Worm (Caenorhabditis elegans): ENCODE data around the gene B0281.4.

DNA sequence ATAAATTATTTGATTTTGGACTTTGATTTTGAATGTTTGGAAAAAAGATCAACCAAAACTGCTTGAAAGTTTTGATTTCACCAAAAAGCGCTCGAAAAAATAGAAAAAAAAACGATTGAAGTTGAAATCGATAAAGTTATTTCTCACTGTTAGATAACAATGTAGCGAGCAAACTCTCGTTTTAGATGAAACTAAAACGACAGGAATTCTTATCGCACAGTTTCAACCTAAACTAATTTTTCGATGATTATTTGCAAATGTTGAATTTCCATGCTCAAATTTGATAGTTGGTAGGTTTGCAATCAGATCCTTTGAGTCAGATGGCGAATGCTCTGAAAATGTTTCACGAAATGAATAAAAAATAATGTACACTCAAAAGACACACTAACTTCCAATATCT, 6.1 kb downstream of the B0281.4 start:
- no peak for TF ChIP-seq pha-4 (tag; optimal IDR thresholded peaks at IDR 0.05)
- TF ChIP-seq lin-13 (tag; optimal IDR thresholded peaks at IDR 0.05): no peak
- TF ChIP-seq nhr-2 (tag; optimal IDR thresholded peaks at IDR 0.05): no peak
- TF ChIP-seq flh-1 (GFP tag; optimal IDR thresholded peaks at IDR 0.05): no peak
